Worm (Caenorhabditis elegans) whole organism, midembryonic: ENCODE measurements around the gene T09A12.1.

Experiments used
- T22C8.4 ChIP-seq: fragments of 200-800 bp; sonication (Bioruptor generic); IDR thresholded peaks from 2 replicates; pipeline ENCODE4 v1.3.6; 2022; ENCODE audit warnings: missing genetic modification characterization, missing compliant biosample characterization
- cog-1 ChIP-seq: sonication (generic microtip); optimal IDR thresholded peaks from 2 replicates; lab custom pipeline; 2016; ENCODE audit warnings: missing genetic modification characterization, missing compliant biosample characterization
- flt-1 ChIP-seq: fragments of 200-800 bp; sonication (Bioruptor generic); IDR thresholded peaks from 2 replicates; pipeline ENCODE4 v1.3.6; 2022; ENCODE audit warnings: missing genetic modification characterization, missing compliant biosample characterization
- klf-2 ChIP-seq: fragments of 200-800 bp; sonication (Bioruptor generic); conservative IDR thresholded peaks from 2 replicates; pipeline ENCODE4 v1.3.6; 2022; ENCODE audit warnings: missing genetic modification reagents, missing genetic modification characterization, missing compliant biosample characterization
- med-1 ChIP-seq: sonication (generic microtip); optimal IDR thresholded peaks from 2 replicates; lab custom pipeline; 2017; ENCODE audit warnings: missing genetic modification characterization, mild to moderate bottlenecking, missing compliant biosample characterization, antibody characterized with exemption, missing genetic modification reagents; ENCODE audit not compliant: insufficient read depth
- ref-1 ChIP-seq: fragments of 200-800 bp; sonication (Bioruptor generic); conservative IDR thresholded peaks from 2 replicates; pipeline ENCODE4 v1.3.6; 2022; ENCODE audit warnings: missing genetic modification reagents, missing genetic modification characterization, missing compliant biosample characterization
- tab-1 ChIP-seq: fragments of 200-800 bp; sonication (Bioruptor generic); IDR thresholded peaks from 2 replicates; pipeline ENCODE4 v1.3.6; 2022; ENCODE audit warnings: missing genetic modification characterization, missing compliant biosample characterization
- ztf-23 ChIP-seq: fragments of 200-800 bp; sonication (Bioruptor generic); IDR thresholded peaks from 2 replicates; pipeline ENCODE4 v1.3.6; 2022; ENCODE audit warnings: missing genetic modification reagents, missing genetic modification characterization, missing compliant biosample characterization
- ztf-29 ChIP-seq: fragments of 200-800 bp; sonication (Bioruptor generic); IDR thresholded peaks from 2 replicates; pipeline ENCODE4 v1.3.6; 2022; ENCODE audit warnings: missing genetic modification reagents, missing genetic modification characterization, missing compliant biosample characterization

Gene T09A12.1

DNA sequence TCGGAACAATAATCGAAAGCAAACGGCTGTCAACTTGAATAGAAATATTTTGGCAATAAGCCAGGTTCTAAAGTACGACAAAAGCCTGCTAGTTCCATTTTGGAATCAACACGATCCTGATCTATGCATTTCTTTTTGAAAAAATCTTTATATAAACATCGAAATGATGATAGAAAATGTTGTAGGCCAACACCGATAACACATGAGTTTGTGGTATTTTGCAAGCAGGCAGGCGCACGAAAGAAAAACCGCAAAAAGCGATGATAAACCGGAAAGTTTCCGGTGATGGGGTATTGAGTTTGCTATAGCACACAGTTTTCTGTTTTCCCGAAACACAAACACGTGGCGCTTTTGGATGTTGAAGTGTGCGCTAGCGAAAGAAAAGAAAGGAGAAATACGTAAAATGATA, 10.1 kb upstream of the T09A12.1 start:
- TF ChIP-seq cog-1: no peak
- TF ChIP-seq T22C8.4 (GFP tag; lab: Robert Waterston, UW): no peak
- TF ChIP-seq ztf-23: no peak
- TF ChIP-seq ref-1: no peak
- no peak for TF ChIP-seq ztf-29
- no peak for TF ChIP-seq tab-1 (GFP tag; lab: Robert Waterston, UW)
- no peak for TF ChIP-seq med-1 (GFP tag; lab: Kevin White, UChicago)
- no peak for TF ChIP-seq flt-1 (GFP tag; lab: Robert Waterston, UW)
- no peak for TF ChIP-seq klf-2 (GFP tag; lab: Robert Waterston, UW)

DNA sequence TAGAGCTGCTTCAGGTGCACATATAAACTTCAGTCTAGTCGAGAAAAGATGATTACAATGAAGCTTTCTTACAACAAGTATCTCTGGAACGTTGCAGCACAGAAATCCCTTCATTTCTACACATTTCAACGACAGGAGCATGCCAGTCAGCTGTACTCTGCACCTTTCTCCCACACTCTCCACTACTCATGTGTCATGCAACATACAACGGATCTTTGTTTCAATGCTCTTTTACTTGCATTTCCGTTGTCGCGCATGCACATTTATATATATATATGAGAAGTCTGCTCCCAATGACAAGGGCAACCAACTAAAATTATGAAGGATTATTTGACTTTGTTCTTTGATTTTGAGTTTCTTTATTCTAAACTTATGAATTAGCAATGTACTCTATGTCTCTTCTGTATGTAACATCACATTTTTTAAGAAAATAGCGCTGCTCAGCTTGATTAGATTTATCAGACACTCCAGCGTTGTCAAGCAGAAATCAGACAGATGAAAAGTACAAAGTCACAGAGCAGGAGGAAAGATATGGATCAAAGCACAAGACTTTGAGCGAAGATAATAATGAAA, 9.0 kb upstream of the T09A12.1 start:
- TF ChIP-seq ztf-29: no peak
- TF ChIP-seq cog-1: no peak
- TF ChIP-seq ref-1: no peak
- no peak for TF ChIP-seq flt-1 (GFP tag; lab: Robert Waterston, UW)
- no peak for TF ChIP-seq tab-1 (GFP tag; lab: Robert Waterston, UW)
- TF ChIP-seq ztf-23: no peak
- no peak for TF ChIP-seq T22C8.4 (GFP tag; lab: Robert Waterston, UW)
- TF ChIP-seq med-1 (GFP tag; lab: Kevin White, UChicago): no peak
- no peak for TF ChIP-seq klf-2 (GFP tag; lab: Robert Waterston, UW)

DNA sequence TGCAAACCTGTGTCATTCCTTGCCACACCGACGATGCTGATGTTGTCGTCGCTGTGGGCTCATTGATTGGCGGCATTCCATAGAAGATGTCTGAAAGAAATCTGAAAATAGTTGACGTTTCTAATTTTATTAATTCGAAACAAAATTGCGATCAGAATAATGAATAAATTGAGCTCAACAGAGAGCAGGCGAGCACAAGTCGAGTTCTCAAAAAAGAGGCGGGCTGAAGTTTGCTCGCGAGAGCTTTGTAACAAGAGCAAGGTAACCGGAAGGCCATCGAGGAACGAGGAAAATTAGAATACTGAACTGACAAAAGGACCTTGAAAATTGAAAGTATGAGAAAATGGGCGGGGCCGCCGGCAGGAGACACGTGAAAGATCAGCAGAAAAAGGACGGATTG, 7.7 kb upstream of the T09A12.1 start, which contains the start of gene nhr-66:
TSS of gene nhr-66 (minus strand) at position 101 of the 400 bp plus-strand sequence.
- TF ChIP-seq tab-1 (GFP tag; lab: Robert Waterston, UW) (no peak), ztf-29 (no peak), med-1 (GFP tag; lab: Kevin White, UChicago) (no peak), klf-2 (GFP tag; lab: Robert Waterston, UW) (no peak), ref-1 (no peak), T22C8.4 (GFP tag; lab: Robert Waterston, UW) (no peak), flt-1 (GFP tag; lab: Robert Waterston, UW) (no peak), ztf-23 (no peak), cog-1 (no peak)

DNA sequence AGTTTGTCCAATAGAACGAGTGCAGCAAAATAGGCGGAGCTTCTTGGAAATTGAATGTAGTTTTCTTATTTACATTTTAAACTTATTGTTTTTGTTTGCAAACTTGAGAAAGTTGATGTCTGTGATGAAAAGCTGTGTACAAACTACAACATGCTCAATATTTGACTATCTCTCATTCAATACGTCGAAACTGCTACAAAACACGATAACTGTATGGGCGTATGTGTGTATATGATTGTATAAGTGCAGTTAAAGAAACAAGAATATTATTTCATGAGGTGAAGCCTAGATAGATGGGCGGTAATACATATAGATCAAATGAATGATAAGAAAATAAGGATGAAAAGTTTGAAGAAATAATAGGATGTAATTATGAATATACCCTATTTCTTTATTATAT, 4.6 kb upstream of the T09A12.1 start:
- TF ChIP-seq ref-1 (no peak), tab-1 (GFP tag; lab: Robert Waterston, UW) (no peak), ztf-29 (no peak), klf-2 (GFP tag; lab: Robert Waterston, UW) (no peak), med-1 (GFP tag; lab: Kevin White, UChicago) (no peak), cog-1 (no peak), flt-1 (GFP tag; lab: Robert Waterston, UW) (no peak), T22C8.4 (GFP tag; lab: Robert Waterston, UW) (no peak), ztf-23 (no peak)

DNA sequence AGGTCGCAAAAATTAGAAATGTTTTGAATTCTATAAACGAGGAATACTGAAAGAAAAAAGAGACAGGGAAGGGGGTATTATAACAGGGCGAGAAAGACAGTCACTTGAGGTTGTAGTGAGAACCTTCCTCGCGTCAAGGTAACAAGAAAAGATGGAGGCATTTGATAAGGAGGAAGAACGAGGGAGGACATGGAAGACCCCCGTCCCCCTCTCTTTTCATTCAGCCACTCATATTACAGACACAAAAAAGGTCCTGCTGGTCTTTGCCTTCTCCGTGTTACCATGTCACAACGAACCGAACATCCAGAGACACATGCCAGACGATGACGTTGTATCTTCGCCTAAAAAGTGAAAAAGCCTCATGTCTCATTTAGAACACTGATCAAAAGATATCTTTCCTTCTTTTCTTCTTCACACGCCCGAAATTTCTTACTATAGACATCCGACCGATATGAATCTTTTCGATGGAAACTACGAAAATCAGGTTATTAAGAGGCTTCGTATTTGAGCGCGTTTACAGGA, 2.8 kb upstream of the T09A12.1 start:
- no peak for TF ChIP-seq ref-1
- no peak for TF ChIP-seq cog-1
- TF ChIP-seq ztf-29: no peak
- no peak for TF ChIP-seq ztf-23
- TF ChIP-seq klf-2 (GFP tag; lab: Robert Waterston, UW): no peak
- no peak for TF ChIP-seq med-1 (GFP tag; lab: Kevin White, UChicago)
- no peak for TF ChIP-seq T22C8.4 (GFP tag; lab: Robert Waterston, UW)
- TF ChIP-seq flt-1 (GFP tag; lab: Robert Waterston, UW): no peak

DNA sequence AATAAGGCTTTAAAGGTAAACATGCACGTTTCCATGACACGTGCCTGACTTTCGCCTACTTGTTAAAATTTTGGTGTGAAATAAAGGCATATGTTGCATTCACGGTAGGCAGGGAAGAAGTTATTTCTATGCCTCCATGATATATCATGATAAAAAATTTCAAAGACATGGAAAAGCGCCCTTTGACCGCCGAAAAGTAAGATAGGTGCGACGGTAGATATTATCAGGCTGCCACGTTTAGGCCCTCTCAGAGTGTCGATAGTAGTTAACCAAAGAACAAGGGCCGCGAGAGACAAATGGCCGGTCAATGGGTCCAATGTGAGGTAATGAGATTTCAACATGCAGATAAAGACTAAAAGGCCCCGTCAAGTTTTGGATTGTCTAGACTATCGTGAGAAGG, 1.0 kb upstream of the T09A12.1 start:
- no peak for TF ChIP-seq ref-1
- no peak for TF ChIP-seq T22C8.4 (GFP tag; lab: Robert Waterston, UW)
- no peak for TF ChIP-seq tab-1 (GFP tag; lab: Robert Waterston, UW)
- TF ChIP-seq ztf-23: no peak
- TF ChIP-seq klf-2 (GFP tag; lab: Robert Waterston, UW): no peak
- TF ChIP-seq med-1 (GFP tag; lab: Kevin White, UChicago): no peak
- TF ChIP-seq flt-1 (GFP tag; lab: Robert Waterston, UW): no peak
- no peak for TF ChIP-seq cog-1
- no peak for TF ChIP-seq ztf-29

DNA sequence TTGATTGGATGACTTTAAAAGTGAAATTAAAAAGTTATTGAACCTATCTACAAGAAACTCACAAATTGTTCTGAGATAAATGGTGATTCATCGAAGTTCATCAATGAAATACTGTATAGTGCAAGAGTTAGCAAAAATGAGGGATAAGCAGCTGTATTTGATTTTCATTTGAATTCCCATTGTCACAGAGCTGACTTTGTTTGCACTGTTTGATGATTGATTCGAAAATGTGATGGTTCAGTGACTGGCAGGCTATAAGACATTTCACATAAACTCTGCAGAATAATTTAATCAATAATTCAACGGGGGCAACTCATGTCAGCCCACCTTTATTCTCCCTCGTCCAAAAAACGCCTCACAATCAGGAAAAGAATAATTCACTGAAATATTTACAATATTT, 613 bp upstream of the T09A12.1 start, which contains the start of gene T09A12.8:
TSS of gene T09A12.8 (minus strand) at position 101 of the 400 bp plus-strand sequence.
- TF ChIP-seq ztf-23 (no peak), tab-1 (GFP tag; lab: Robert Waterston, UW) (no peak), ref-1 (no peak), klf-2 (GFP tag; lab: Robert Waterston, UW) (no peak), med-1 (GFP tag; lab: Kevin White, UChicago) (no peak), cog-1 (no peak), flt-1 (GFP tag; lab: Robert Waterston, UW) (no peak), T22C8.4 (GFP tag; lab: Robert Waterston, UW) (no peak), ztf-29 (no peak)

DNA sequence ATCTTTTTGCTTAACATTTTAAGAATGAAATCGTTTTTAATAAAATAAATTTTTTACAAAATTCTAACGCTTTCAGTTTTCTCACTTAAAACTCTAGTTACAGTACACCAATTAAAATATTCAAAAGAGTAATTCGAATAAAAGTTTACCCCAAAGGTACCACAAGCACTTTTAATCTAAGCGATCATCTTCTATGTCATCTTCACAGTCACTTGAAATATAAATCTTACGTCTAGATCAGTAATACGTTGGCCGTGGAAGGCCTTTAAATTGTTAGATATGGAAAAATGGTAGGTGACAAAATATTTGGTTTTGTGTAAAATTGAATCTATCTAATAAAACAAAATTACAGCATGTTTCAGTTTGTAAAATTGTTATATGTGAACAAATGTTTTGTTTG, 3.1 kb downstream of the T09A12.1 start:
- TF ChIP-seq cog-1 (no peak), med-1 (GFP tag; lab: Kevin White, UChicago) (no peak), T22C8.4 (GFP tag; lab: Robert Waterston, UW) (no peak), tab-1 (GFP tag; lab: Robert Waterston, UW) (no peak), klf-2 (GFP tag; lab: Robert Waterston, UW) (no peak), ztf-29 (no peak), ztf-23 (no peak), flt-1 (GFP tag; lab: Robert Waterston, UW) (no peak), ref-1 (no peak)

DNA sequence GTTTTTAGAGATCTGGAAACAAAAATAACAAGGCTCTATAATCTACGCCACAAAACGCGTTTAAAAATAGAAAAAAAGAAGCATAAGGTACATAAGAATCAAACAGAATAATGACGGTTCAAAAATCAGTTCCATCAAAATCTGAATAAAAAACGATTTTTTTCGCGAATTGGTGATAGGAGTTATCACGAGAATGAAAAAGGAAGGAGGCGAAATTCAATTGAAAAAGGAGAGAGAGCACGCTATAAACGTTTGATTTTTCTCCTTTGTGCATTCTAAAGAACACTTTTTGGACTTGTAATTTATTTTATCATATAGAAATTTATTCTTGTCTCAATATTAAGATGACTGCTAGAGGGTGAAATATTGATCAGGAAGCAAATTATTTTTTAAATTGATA, 7.1 kb downstream of the T09A12.1 start:
- TF ChIP-seq cog-1: no peak
- no peak for TF ChIP-seq ztf-23
- TF ChIP-seq ref-1: no peak
- no peak for TF ChIP-seq med-1 (GFP tag; lab: Kevin White, UChicago)
- TF ChIP-seq T22C8.4 (GFP tag; lab: Robert Waterston, UW): no peak
- no peak for TF ChIP-seq tab-1 (GFP tag; lab: Robert Waterston, UW)

DNA sequence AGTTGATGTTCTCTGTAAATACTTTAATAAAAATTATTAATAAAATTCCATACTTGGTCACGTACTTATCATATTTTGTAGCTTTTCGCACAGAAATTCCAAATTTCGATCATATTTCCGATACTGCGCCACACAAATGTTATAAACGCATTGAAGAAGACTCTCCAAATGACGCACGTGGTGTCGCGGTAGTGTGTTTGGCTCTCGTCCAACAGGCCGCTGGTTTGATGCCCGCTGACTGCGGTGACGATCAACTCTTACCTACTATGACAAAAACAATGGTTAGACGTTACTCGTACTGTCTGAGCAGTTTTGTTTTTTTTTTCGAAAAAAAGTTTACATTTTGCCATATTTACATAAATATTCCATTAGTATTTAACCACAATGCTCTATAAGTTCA, 8.6 kb downstream of the T09A12.1 start:
- TF ChIP-seq tab-1 (GFP tag; lab: Robert Waterston, UW) (peak; percentile 98), cog-1 (peak; percentile 96), ztf-29 (peak; percentile 94), ref-1 (peak; percentile 96), T22C8.4 (GFP tag; lab: Robert Waterston, UW) (peak; percentile 96), flt-1 (GFP tag; lab: Robert Waterston, UW) (peak; percentile 98), med-1 (GFP tag; lab: Kevin White, UChicago) (peak; percentile 76), klf-2 (GFP tag; lab: Robert Waterston, UW) (peak; percentile 90), ztf-23 (peak; percentile 95)
